Fruit fly (Drosophila melanogaster) whole organism, wandering third instar larva: Measurements from ENCODE around the gene Acsx3.

Experiments used
- Abd-B ChIP-seq: fragments of >200 bp; optimal IDR thresholded peaks from 2 replicates; lab custom pipeline; 2017; ENCODE audit warnings: missing biosample characterization, missing genetic modification characterization
- CG9705 ChIP-seq: fragments of 200-800 bp; sonication (Bioruptor generic); optimal IDR thresholded peaks from 2 replicates; lab custom pipeline; 2018; ENCODE audit warnings: missing biosample characterization, mild to moderate bottlenecking, missing genetic modification characterization
- Dif ChIP-seq: fragments of 200-275, 200-300 bp; sonication (Bioruptor generic); optimal IDR thresholded peaks from 2 replicates; lab custom pipeline; 2018; ENCODE audit warnings: missing biosample characterization, missing genetic modification characterization; ENCODE audit not compliant: partially characterized antibody
- Hnf4 ChIP-seq: fragments of 200-800 bp; sonication (Bioruptor generic); optimal IDR thresholded peaks from 2 replicates; lab custom pipeline; 2016; ENCODE audit warnings: missing biosample characterization, mild to moderate bottlenecking, missing genetic modification characterization
- Rel ChIP-seq, 2 experiments: fragments of 200-800 bp; sonication (Bioruptor generic) in 1 of 2; optimal IDR thresholded peaks; 2 replicates in 1 of 2; 3 replicates in 1 of 2; lab custom pipeline; 2016 to 2019; ENCODE audit warnings: mild to moderate bottlenecking in 2 of 2, missing biosample characterization in 2 of 2, missing genetic modification characterization in 2 of 2, moderate library complexity in 1 of 2
- Sp1 ChIP-seq: fragments of 200-800 bp; sonication (Bioruptor generic); optimal IDR thresholded peaks from 3 replicates; lab custom pipeline; 2019; ENCODE audit warnings: missing biosample characterization, mild to moderate bottlenecking, missing genetic modification characterization, moderate library complexity
- dmrt93B ChIP-seq: fragments of 200-800 bp; sonication (Bioruptor generic); optimal IDR thresholded peaks from 2 replicates; lab custom pipeline; 2018; ENCODE audit warnings: missing biosample characterization, mild to moderate bottlenecking, missing genetic modification characterization
- jim ChIP-seq: fragments of 175-275, 200-325 bp; sonication (Bioruptor generic); optimal IDR thresholded peaks from 2 replicates; lab custom pipeline; 2016; ENCODE audit warnings: missing biosample characterization, mild to moderate bottlenecking, missing genetic modification characterization
- lola ChIP-seq: fragments of >200 bp; optimal IDR thresholded peaks from 2 replicates; lab custom pipeline; 2017; ENCODE audit warnings: missing biosample characterization, missing genetic modification characterization
- psq ChIP-seq: fragments of 200-800 bp; sonication (Bioruptor generic); optimal IDR thresholded peaks from 3 replicates; lab custom pipeline; 2017; ENCODE audit warnings: missing biosample characterization, mild to moderate bottlenecking, missing genetic modification characterization, moderate library complexity
- usp ChIP-seq: fragments of >200 bp; optimal IDR thresholded peaks from 2 replicates; lab custom pipeline; 2017; ENCODE audit warnings: missing biosample characterization, missing genetic modification characterization

DNA sequence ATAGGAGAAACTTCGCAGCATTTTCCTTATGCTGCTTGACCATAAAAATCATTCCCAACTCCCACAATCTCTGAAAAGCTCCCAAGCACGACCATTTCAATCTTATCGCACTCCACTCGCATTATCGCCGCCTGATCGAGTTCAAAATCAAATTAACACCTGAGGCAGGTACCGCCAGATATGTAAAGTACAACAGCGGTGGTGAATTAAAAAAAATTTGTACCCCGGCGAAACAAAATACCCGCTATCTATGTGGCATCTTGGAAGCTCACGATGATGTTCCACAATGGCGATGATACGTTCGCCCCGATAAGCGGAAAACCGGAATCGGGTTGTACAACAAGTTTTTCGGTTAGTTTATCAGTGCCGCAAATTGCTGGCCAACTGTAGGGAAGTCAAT, 45.3 kb downstream of the Acsx3 start:
- TF ChIP-seq CG9705 (GFP tag; lab: Kevin White, UChicago) (no peak), psq (GFP tag; lab: Kevin White, UChicago) (no peak), Dif (GFP tag; lab: Kevin White, UChicago) (no peak), Hnf4 (GFP tag; lab: Kevin White, UChicago) (no peak), lola (GFP tag; lab: Kevin White, UChicago) (no peak), jim (GFP tag; lab: Kevin White, UChicago) (no peak), dmrt93B (GFP tag; lab: Kevin White, UChicago) (no peak), Sp1 (GFP tag; lab: Kevin White, UChicago) (no peak), usp (no peak), Rel (GFP tag; optimal IDR thresholded peaks at IDR 0.05; lab: Kevin White, UChicago) (no peak), Rel (tag; optimal IDR thresholded peaks at IDR 0.05; lab: Kevin White, UChicago) (no peak), Abd-B (no peak)
